Worm (Caenorhabditis elegans) whole organism, L2 larva: ENCODE data around the gene pgm-1.

ENCODE experiments used
- nhr-21 ChIP-seq: fragments of 150-350 bp; optimal IDR thresholded peaks from 2 replicates; lab custom pipeline; 2014; ENCODE audit warnings: missing biosample characterization, missing genetic modification characterization
- nhr-77 ChIP-seq: fragments of 150-350 bp; optimal IDR thresholded peaks from 2 replicates; lab custom pipeline; 2014; ENCODE audit warnings: missing biosample characterization, missing genetic modification characterization

Gene pgm-1

DNA sequence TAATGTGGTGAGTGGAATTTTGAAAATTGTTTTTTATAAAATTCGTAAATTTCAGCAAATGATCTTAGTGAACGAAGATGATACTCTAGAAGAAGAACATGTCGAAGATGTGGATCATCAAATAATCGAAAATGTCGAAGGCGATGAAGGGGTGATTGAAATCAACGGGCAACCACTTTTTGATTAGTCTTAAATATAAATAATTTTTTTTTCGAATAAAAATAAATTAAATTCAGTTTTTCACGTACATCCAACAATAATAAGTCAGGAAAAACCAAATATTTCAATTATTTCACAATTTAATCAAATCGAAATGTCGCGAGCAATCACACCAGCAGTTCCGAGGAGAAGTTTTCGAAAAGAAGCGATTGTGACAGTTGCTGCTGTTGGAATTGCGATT lies 48.5 kb downstream of the pgm-1 start, which contains the start of gene ZK546.4:
Gene ZK546.4, plus strand, starts transcription at position 301 of the 400 bp plus-strand sequence.
- TF ChIP-seq nhr-77 (tag; lab: Kevin White, UChicago), result no peak
- no peak for TF ChIP-seq nhr-21 (tag; lab: Kevin White, UChicago)
